Worm (Caenorhabditis elegans): ENCODE data around the gene C50E3.5.

The C50E3.5 gene

DNA sequence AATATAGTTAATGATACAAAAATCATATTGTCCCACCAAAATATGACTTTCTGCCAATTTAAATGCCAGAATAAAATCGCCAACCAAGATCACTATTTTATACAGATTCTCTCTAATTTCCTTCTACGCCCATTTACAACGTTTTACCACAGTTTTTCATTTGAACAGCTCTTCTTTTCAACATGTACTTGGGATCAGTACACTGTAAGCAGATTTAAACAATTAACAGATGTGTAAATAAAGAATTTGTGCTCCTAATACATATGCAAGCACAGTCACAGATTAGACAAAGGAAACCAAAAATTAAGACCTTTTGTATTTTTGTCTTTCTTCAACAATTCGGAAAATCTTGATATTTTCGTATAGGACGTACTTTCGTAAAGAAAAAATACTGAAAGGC, 55.6 kb downstream of the C50E3.5 start, which contains the start of gene F07C4.11:
Gene F07C4.11 (minus strand): TSS at position 101 of the 400 bp plus-strand sequence.
- TF ChIP-seq cnd-1 (tag; optimal IDR thresholded peaks at IDR 0.05) (no peak), unc-120 (tag; optimal IDR thresholded peaks at IDR 0.05; ENCODE audit: poor library complexity, severe bottlenecking) (no peak), ceh-43 (GFP tag; optimal IDR thresholded peaks at IDR 0.05) (no peak), nhr-76 (tag; optimal IDR thresholded peaks at IDR 0.05) (no peak)

All from whole organism, mixed stage, embryonic.